Worm (Caenorhabditis elegans): ENCODE measurements around the gene daao-1.
A peak's percentile ranks its signal among the peaks of the same experiment; 100 is the strongest.

The daao-1 gene

ce11 chrIV:2658733-2659132 is 44.7 kb downstream of the daao-1 start:
- no peak for TF ChIP-seq scrt-1 (GFP tag; IDR thresholded peaks at IDR 0.05)
- TF ChIP-seq hmg-4 (GFP tag; optimal IDR thresholded peaks at IDR 0.05): no peak
- TF ChIP-seq F13C5.2 (tag; optimal IDR thresholded peaks at IDR 0.05): no peak
- TF ChIP-seq sea-1 (GFP tag; conservative IDR thresholded peaks at IDR 0.05): no peak
- 0 out of 2 replicates have a peak, but pooled peaks have one; percentile 54 for TF ChIP-seq pes-1 (GFP tag; IDR thresholded peaks at IDR 0.05)
- TF ChIP-seq flt-1 (GFP tag; IDR thresholded peaks at IDR 0.05): no peak

ce11 chrIV:2663953-2664900 is 50.2 kb downstream of the daao-1 start, which contains the start of gene Y69A2AR.31:
Gene Y69A2AR.31 (minus strand): TSS chrIV:2664003.
- TF ChIP-seq hmg-4 (GFP tag; optimal IDR thresholded peaks at IDR 0.05): no peak
- no peak for TF ChIP-seq ceh-13 (GFP tag; optimal IDR thresholded peaks at IDR 0.05)
- no peak for TF ChIP-seq tra-4 (tag; optimal IDR thresholded peaks at IDR 0.05)
- TF ChIP-seq B0310.2 (tag; optimal IDR thresholded peaks at IDR 0.05): no peak
- TF ChIP-seq ama-1 (optimal IDR thresholded peaks at IDR 0.05): no peak
- TF ChIP-seq F13C5.2 (tag; optimal IDR thresholded peaks at IDR 0.05): no peak
- no peak for TF ChIP-seq scrt-1 (GFP tag; IDR thresholded peaks at IDR 0.05)
- TF ChIP-seq sea-1 (GFP tag; conservative IDR thresholded peaks at IDR 0.05): no peak
- no peak for TF ChIP-seq hnd-1 (tag; optimal IDR thresholded peaks at IDR 0.05)
- TF ChIP-seq ets-7 (tag; optimal IDR thresholded peaks at IDR 0.05): no peak

ce11 chrIV:2664901-2665201 is 50.9 kb downstream of the daao-1 start:
- TF ChIP-seq F13C5.2 (tag; optimal IDR thresholded peaks at IDR 0.05) (no peak), hmbx-1 (tag; optimal IDR thresholded peaks at IDR 0.05) (no peak), pes-1 (GFP tag; IDR thresholded peaks at IDR 0.05) (no peak), hmg-4 (GFP tag; optimal IDR thresholded peaks at IDR 0.05) (no peak), ceh-36 (tag; optimal IDR thresholded peaks at IDR 0.05) (no peak), hnd-1 (tag; optimal IDR thresholded peaks at IDR 0.05) (no peak), aly-1 (tag; optimal IDR thresholded peaks at IDR 0.05) (no peak), B0310.2 (tag; optimal IDR thresholded peaks at IDR 0.05) (no peak), tra-4 (tag; optimal IDR thresholded peaks at IDR 0.05) (no peak), ama-1 (optimal IDR thresholded peaks at IDR 0.05) (no peak), scrt-1 (GFP tag; IDR thresholded peaks at IDR 0.05) (no peak), sea-1 (GFP tag; conservative IDR thresholded peaks at IDR 0.05) (no peak), tbx-37 (GFP tag; conservative IDR thresholded peaks at IDR 0.05) (no peak), tbx-11 (GFP tag; IDR thresholded peaks at IDR 0.05) (no peak)

- TF ChIP-seq F13C5.2 (tag; optimal IDR thresholded peaks at IDR 0.05) (no peak), pes-1 (GFP tag; IDR thresholded peaks at IDR 0.05) (no peak), ceh-36 (tag; optimal IDR thresholded peaks at IDR 0.05) (no peak), tbx-11 (GFP tag; IDR thresholded peaks at IDR 0.05) (no peak), hmg-4 (GFP tag; optimal IDR thresholded peaks at IDR 0.05) (no peak), hmbx-1 (tag; optimal IDR thresholded peaks at IDR 0.05) (no peak), B0310.2 (tag; optimal IDR thresholded peaks at IDR 0.05) (no peak), ceh-13 (GFP tag; optimal IDR thresholded peaks at IDR 0.05) (no peak), ets-7 (tag; optimal IDR thresholded peaks at IDR 0.05) (no peak), hnd-1 (tag; optimal IDR thresholded peaks at IDR 0.05) (no peak), tbx-37 (GFP tag; conservative IDR thresholded peaks at IDR 0.05) (no peak), ama-1 (optimal IDR thresholded peaks at IDR 0.05) (no peak), sea-1 (GFP tag; conservative IDR thresholded peaks at IDR 0.05) (no peak), flt-1 (GFP tag; IDR thresholded peaks at IDR 0.05) (no peak), aly-1 (tag; optimal IDR thresholded peaks at IDR 0.05) (no peak), tra-4 (tag; optimal IDR thresholded peaks at IDR 0.05) (no peak), scrt-1 (GFP tag; IDR thresholded peaks at IDR 0.05) (no peak)
These were observed 51.5 kb downstream of the daao-1 start for ce11 chrIV:2665388-2665978.

ce11 chrIV:2666127-2666526 is 52.1 kb downstream of the daao-1 start:
- no peak for TF ChIP-seq tbx-37 (GFP tag; conservative IDR thresholded peaks at IDR 0.05)
- no peak for TF ChIP-seq B0310.2 (tag; optimal IDR thresholded peaks at IDR 0.05)
- TF ChIP-seq hmbx-1 (tag; optimal IDR thresholded peaks at IDR 0.05): no peak
- TF ChIP-seq F13C5.2 (tag; optimal IDR thresholded peaks at IDR 0.05): no peak
- TF ChIP-seq flt-1 (GFP tag; IDR thresholded peaks at IDR 0.05): no peak
- TF ChIP-seq tbx-11 (GFP tag; IDR thresholded peaks at IDR 0.05): no peak
- TF ChIP-seq ceh-36 (tag; optimal IDR thresholded peaks at IDR 0.05): no peak
- no peak for TF ChIP-seq tra-4 (tag; optimal IDR thresholded peaks at IDR 0.05)
- no peak for TF ChIP-seq hmg-4 (GFP tag; optimal IDR thresholded peaks at IDR 0.05)
- no peak for TF ChIP-seq pes-1 (GFP tag; IDR thresholded peaks at IDR 0.05)
- TF ChIP-seq sea-1 (GFP tag; conservative IDR thresholded peaks at IDR 0.05): no peak
- TF ChIP-seq aly-1 (tag; optimal IDR thresholded peaks at IDR 0.05): no peak
- TF ChIP-seq scrt-1 (GFP tag; IDR thresholded peaks at IDR 0.05): no peak
- TF ChIP-seq ets-7 (tag; optimal IDR thresholded peaks at IDR 0.05): no peak
- TF ChIP-seq ama-1 (optimal IDR thresholded peaks at IDR 0.05): no peak
- TF ChIP-seq ceh-13 (GFP tag; optimal IDR thresholded peaks at IDR 0.05): no peak

- TF ChIP-seq hnd-1 (tag; optimal IDR thresholded peaks at IDR 0.05): no peak
- TF ChIP-seq ama-1 (optimal IDR thresholded peaks at IDR 0.05): no peak
- no peak for TF ChIP-seq tbx-37 (GFP tag; conservative IDR thresholded peaks at IDR 0.05)
- TF ChIP-seq B0310.2 (tag; optimal IDR thresholded peaks at IDR 0.05): no peak
- TF ChIP-seq scrt-1 (GFP tag; IDR thresholded peaks at IDR 0.05): no peak
- no peak for TF ChIP-seq ceh-13 (GFP tag; optimal IDR thresholded peaks at IDR 0.05)
- TF ChIP-seq ceh-36 (tag; optimal IDR thresholded peaks at IDR 0.05): no peak
- no peak for TF ChIP-seq tbx-11 (GFP tag; IDR thresholded peaks at IDR 0.05)
- no peak for TF ChIP-seq hmbx-1 (tag; optimal IDR thresholded peaks at IDR 0.05)
- TF ChIP-seq sea-1 (GFP tag; conservative IDR thresholded peaks at IDR 0.05): no peak
- no peak for TF ChIP-seq flt-1 (GFP tag; IDR thresholded peaks at IDR 0.05)
- TF ChIP-seq ets-7 (tag; optimal IDR thresholded peaks at IDR 0.05): no peak
- TF ChIP-seq hmg-4 (GFP tag; optimal IDR thresholded peaks at IDR 0.05): no peak
These were observed 52.6 kb downstream of the daao-1 start, which contains the start of gene Y69A2AR.1 for ce11 chrIV:2666586-2667100. Gene Y69A2AR.1 (plus strand): TSS chrIV:2667050.
